Worm (Caenorhabditis elegans): ENCODE data around the gene sam-10.

ce11 chrII:13293502-13293901, 36.8 kb downstream of the sam-10 start:
- TF ChIP-seq ceh-62 (tag; optimal IDR thresholded peaks at IDR 0.05) = no peak
- TF ChIP-seq aly-2 (tag; optimal IDR thresholded peaks at IDR 0.05) = no peak
- TF ChIP-seq ceh-28 (tag; optimal IDR thresholded peaks at IDR 0.05) = no peak
- no peak for TF ChIP-seq nhr-11 (tag; optimal IDR thresholded peaks at IDR 0.05)
- no peak for TF ChIP-seq unc-39 (tag; optimal IDR thresholded peaks at IDR 0.05)
- no peak for TF ChIP-seq nhr-25 (tag; optimal IDR thresholded peaks at IDR 0.05; ENCODE audit: borderline replicate concordance, insufficient read depth)
- TF ChIP-seq ceh-82 (tag; optimal IDR thresholded peaks at IDR 0.05) = no peak
- no peak for TF ChIP-seq nhr-28 (tag; optimal IDR thresholded peaks at IDR 0.05)
- TF ChIP-seq fos-1 (tag; optimal IDR thresholded peaks at IDR 0.05) = no peak
- TF ChIP-seq madf-5 (GFP tag; IDR thresholded peaks at IDR 0.05) = no peak
